Worm (Caenorhabditis elegans) whole organism, early embryonic: ENCODE measurements around the gene mtq-2.
"Not testable (repeated sequence)": the region's sequence is repeated elsewhere in the genome, so short reads cannot be mapped to it uniquely, and the experiment has no call there.

Experiments
- ama-1 ChIP-seq: fragments of 150-350 bp; optimal IDR thresholded peaks from 2 replicates; lab custom pipeline; 2014
- ceh-36 ChIP-seq: sonication (generic microtip); optimal IDR thresholded peaks from 2 replicates; lab custom pipeline; 2016; ENCODE audit warnings: missing genetic modification characterization, inconsistent platforms, missing compliant biosample characterization
- ets-7 ChIP-seq: sonication (generic microtip); optimal IDR thresholded peaks from 2 replicates; lab custom pipeline; 2016; ENCODE audit warnings: missing genotype, missing genetic modification characterization, missing compliant biosample characterization
- flt-1 ChIP-seq: fragments of 200-800 bp; sonication (Bioruptor generic); IDR thresholded peaks from 2 replicates; pipeline ENCODE4 v1.3.6; 2022; ENCODE audit warnings: missing genetic modification characterization, missing compliant biosample characterization
- hmg-4 ChIP-seq: fragments of 200-800 bp; sonication (Bioruptor generic); optimal IDR thresholded peaks from 2 replicates; lab custom pipeline; 2018; ENCODE audit warnings: mild to moderate bottlenecking, missing genetic modification characterization, missing compliant biosample characterization
- hnd-1 ChIP-seq: sonication (generic microtip); optimal IDR thresholded peaks from 2 replicates; lab custom pipeline; 2016; ENCODE audit warnings: missing genetic modification characterization, missing compliant biosample characterization
- pes-1 ChIP-seq: fragments of 200-800 bp; sonication (Bioruptor generic); IDR thresholded peaks from 2 replicates; pipeline ENCODE4 v1.3.6; 2022; ENCODE audit warnings: missing genetic modification reagents, missing genetic modification characterization, missing compliant biosample characterization
- tbx-11 ChIP-seq: fragments of 200-800 bp; sonication (Bioruptor generic); IDR thresholded peaks from 2 replicates; pipeline ENCODE4 v1.3.6; 2022; ENCODE audit warnings: missing genetic modification characterization, missing compliant biosample characterization
- tbx-37 ChIP-seq: fragments of 200-800 bp; sonication (Bioruptor generic); conservative IDR thresholded peaks from 2 replicates; pipeline ENCODE4 v1.3.6; 2022; ENCODE audit warnings: missing genetic modification reagents, missing genetic modification characterization, missing compliant biosample characterization
- tra-4 ChIP-seq: sonication (generic microtip); optimal IDR thresholded peaks from 2 replicates; lab custom pipeline; 2017; ENCODE audit warnings: missing genetic modification characterization, missing compliant biosample characterization

DNA sequence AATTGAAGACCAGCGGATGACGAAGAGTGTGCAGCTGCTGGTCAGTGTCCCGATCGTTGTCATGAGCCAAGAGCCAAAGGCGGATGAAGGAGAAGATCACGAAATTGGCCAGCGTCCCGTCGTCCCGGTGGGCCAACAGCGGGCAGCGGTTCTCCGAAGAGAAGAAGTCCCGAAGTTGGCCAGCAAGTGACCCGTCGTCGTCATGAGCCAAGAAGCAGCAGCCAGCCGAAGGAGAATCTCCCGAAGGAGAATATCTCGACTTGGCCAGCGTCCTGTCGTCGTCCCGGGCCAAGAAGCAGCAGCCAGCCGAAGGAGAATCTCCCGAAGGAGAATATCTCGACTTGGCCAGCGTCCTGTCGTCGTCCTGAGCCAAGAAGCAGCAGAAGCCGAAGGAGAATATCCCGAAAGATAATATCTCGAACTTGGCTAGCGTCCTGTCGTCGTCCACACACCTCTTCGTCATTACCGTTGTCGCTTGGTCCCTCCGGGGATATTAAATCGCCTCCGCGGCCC, 25.8 kb downstream of the mtq-2 start, which contains the start of gene C33C12.11:
- not testable (repeated sequence) for TF ChIP-seq tra-4 (tag; lab: Kevin White, UChicago); flt-1 (GFP tag; lab: Robert Waterston, UW); hnd-1 (tag; lab: Kevin White, UChicago); tbx-11; pes-1; ets-7 (tag; lab: Kevin White, UChicago); tbx-37; hmg-4; ama-1; ceh-36 (tag; lab: Kevin White, UChicago)
